Fruit fly (Drosophila melanogaster) whole organism, embryonic: ENCODE measurements around the gene Tom70.

Experiments
- Bgb ChIP-seq: fragments of 200-800 bp; sonication (Bioruptor generic); IDR thresholded peaks from 2 replicates; pipeline ENCODE4 v1.3.6; 2022; ENCODE audit warnings: missing biosample characterization, missing genetic modification characterization; ENCODE audit not compliant: partially characterized antibody
- C15 ChIP-seq: fragments of 200-800 bp; sonication (Bioruptor generic); IDR thresholded peaks from 3 replicates; pipeline ENCODE4 v1.3.6; 2022; ENCODE audit warnings: missing biosample characterization, missing genetic modification characterization
- CG10147 ChIP-seq: fragments of 200-800 bp; sonication (Bioruptor generic); optimal IDR thresholded peaks from 2 replicates; lab custom pipeline; 2019; ENCODE audit warnings: missing biosample characterization, mild to moderate bottlenecking, missing genetic modification characterization, moderate library complexity
- CG10366 ChIP-seq: fragments of 200-800 bp; sonication (Bioruptor generic); IDR thresholded peaks from 2 replicates; pipeline ENCODE4 v1.3.6; 2022; ENCODE audit warnings: missing biosample characterization, missing genetic modification characterization
- CG10979 ChIP-seq: fragments of 200-800 bp; sonication (Bioruptor generic); optimal IDR thresholded peaks from 2 replicates; lab custom pipeline; 2018; ENCODE audit warnings: missing biosample characterization, mild to moderate bottlenecking, missing genetic modification characterization, moderate library complexity
- CG12071 ChIP-seq: fragments of 200-800 bp; sonication (Bioruptor generic); optimal IDR thresholded peaks from 3 replicates; lab custom pipeline; 2018; ENCODE audit warnings: missing biosample characterization, mild to moderate bottlenecking, missing genetic modification characterization
- CG13296 ChIP-seq: fragments of 200-800 bp; sonication (Bioruptor generic); optimal IDR thresholded peaks from 3 replicates; lab custom pipeline; 2018; ENCODE audit warnings: missing biosample characterization, mild to moderate bottlenecking, missing genetic modification characterization
- CG15514 ChIP-seq: fragments of 200-800 bp; sonication (Bioruptor generic); optimal IDR thresholded peaks from 3 replicates; lab custom pipeline; 2017; ENCODE audit warnings: missing biosample characterization, missing genetic modification characterization, mild to moderate bottlenecking, moderate library complexity, missing genetic modification reagents
- CG1603 ChIP-seq: fragments of 200-800 bp; sonication (Bioruptor generic); optimal IDR thresholded peaks from 2 replicates; lab custom pipeline; 2019; ENCODE audit warnings: missing biosample characterization, mild to moderate bottlenecking, missing genetic modification characterization, moderate library complexity
- CG1647 ChIP-seq: fragments of 200-800 bp; sonication (Bioruptor generic); optimal IDR thresholded peaks from 3 replicates; lab custom pipeline; 2016; ENCODE audit warnings: missing biosample characterization, missing genetic modification characterization
- CG17802 ChIP-seq: fragments of 200-800 bp; sonication (Bioruptor generic); optimal IDR thresholded peaks from 2 replicates; lab custom pipeline; 2018; ENCODE audit warnings: missing biosample characterization, mild to moderate bottlenecking, missing genetic modification characterization, moderate library complexity
- CG17829 ChIP-seq: fragments of 200-800 bp; optimal IDR thresholded peaks from 2 replicates; lab custom pipeline; 2019; ENCODE audit warnings: missing biosample characterization, mild to moderate bottlenecking, missing genetic modification characterization, moderate library complexity
- CG1792 ChIP-seq: fragments of 200-800 bp; sonication (Bioruptor generic); optimal IDR thresholded peaks from 2 replicates; lab custom pipeline; 2016; ENCODE audit warnings: missing biosample characterization, missing genetic modification characterization
- CG18619 ChIP-seq: fragments of 200-800 bp; sonication (Bioruptor generic); optimal IDR thresholded peaks from 3 replicates; lab custom pipeline; 2017; ENCODE audit warnings: missing biosample characterization, mild to moderate bottlenecking, missing genetic modification characterization
- CG2120 ChIP-seq: fragments of 200-800 bp; sonication (Bioruptor generic); optimal IDR thresholded peaks from 3 replicates; lab custom pipeline; 2016; ENCODE audit warnings: missing biosample characterization, missing genetic modification characterization
- CG2875 ChIP-seq: fragments of 200-800 bp; sonication (Bioruptor generic); optimal IDR thresholded peaks from 2 replicates; lab custom pipeline; 2017; ENCODE audit warnings: missing biosample characterization, mild to moderate bottlenecking, missing genetic modification characterization, missing genetic modification reagents
- CG2889 ChIP-seq: fragments of 200-800 bp; sonication (Bioruptor generic); IDR thresholded peaks from 3 replicates; pipeline ENCODE4 v1.3.6; 2022; ENCODE audit warnings: missing biosample characterization, missing genetic modification characterization
- CG31441 ChIP-seq: fragments of 200-800 bp; sonication (Bioruptor generic); IDR thresholded peaks from 2 replicates; pipeline ENCODE4 v1.3.6; 2022; ENCODE audit warnings: missing biosample characterization, missing genetic modification characterization
- CG3838 ChIP-seq: fragments of 200-800 bp; sonication (Bioruptor generic); optimal IDR thresholded peaks from 3 replicates; lab custom pipeline; 2016; ENCODE audit warnings: missing biosample characterization, missing genetic modification characterization
- CG3995 ChIP-seq: fragments of 200-800 bp; sonication (Bioruptor generic); optimal IDR thresholded peaks from 3 replicates; lab custom pipeline; 2016; ENCODE audit warnings: missing biosample characterization, missing genetic modification characterization
- CG4820 ChIP-seq: fragments of 200-800 bp; sonication (Bioruptor generic); optimal IDR thresholded peaks from 3 replicates; lab custom pipeline; 2016; ENCODE audit warnings: missing biosample characterization, missing genetic modification characterization
- CG6813 ChIP-seq: fragments of 200-800 bp; sonication (Bioruptor generic); optimal IDR thresholded peaks from 2 replicates; lab custom pipeline; 2017; ENCODE audit warnings: missing biosample characterization, missing genetic modification characterization, mild to moderate bottlenecking, moderate library complexity, missing genetic modification reagents
- CG7839 ChIP-seq: fragments of 200-800 bp; sonication (Bioruptor generic); optimal IDR thresholded peaks from 3 replicates; lab custom pipeline; 2018; ENCODE audit warnings: missing biosample characterization, mild to moderate bottlenecking, missing genetic modification characterization, moderate library complexity
- CrebB ChIP-seq: fragments of 200-800 bp; sonication (Bioruptor generic); optimal IDR thresholded peaks from 3 replicates; lab custom pipeline; 2018; ENCODE audit warnings: missing biosample characterization, mild to moderate bottlenecking, missing genetic modification characterization
- Dfd ChIP-seq, 2 experiments: fragments of >200 bp; optimal IDR thresholded peaks; 2 replicates each; lab custom pipeline; 2017; ENCODE audit warnings: missing biosample characterization in 2 of 2, missing genetic modification characterization in 2 of 2
- Ets65A ChIP-seq: fragments of 200-800 bp; sonication (Bioruptor generic); peaks from one replicate; lab custom pipeline; 2016; ENCODE audit warnings: missing biosample characterization, missing genetic modification characterization
- Hand ChIP-seq: fragments of 200-800 bp; sonication (Bioruptor generic); optimal IDR thresholded peaks from 2 replicates; lab custom pipeline; 2017; ENCODE audit warnings: mild to moderate bottlenecking, missing biosample characterization, missing genetic modification reagents, missing genetic modification characterization
- Hmr ChIP-seq: fragments of 200-800 bp; sonication (Bioruptor generic); optimal IDR thresholded peaks from 3 replicates; lab custom pipeline; 2017; ENCODE audit warnings: mild to moderate bottlenecking, missing biosample characterization, missing genetic modification reagents, missing genetic modification characterization
- Nf-YC ChIP-seq: fragments of 200-800 bp; optimal IDR thresholded peaks from 3 replicates; lab custom pipeline; 2019; ENCODE audit warnings: missing biosample characterization, mild to moderate bottlenecking, missing genetic modification characterization, moderate library complexity
- Xrp1 ChIP-seq: fragments of 200-800 bp; sonication (Bioruptor generic); IDR thresholded peaks from 2 replicates; pipeline ENCODE4 v1.3.6; 2022; ENCODE audit warnings: missing biosample characterization, missing genetic modification characterization
- bigmax ChIP-seq: fragments of 200-800 bp; sonication (Bioruptor generic); optimal IDR thresholded peaks from 2 replicates; lab custom pipeline; 2018; ENCODE audit warnings: missing biosample characterization, mild to moderate bottlenecking, missing genetic modification characterization
- bsh ChIP-seq, 2 experiments: fragments of 200-800 bp; sonication (Bioruptor generic); optimal IDR thresholded peaks; 2 replicates each; lab custom pipeline; 2017 to 2018; ENCODE audit warnings: mild to moderate bottlenecking in 2 of 2, missing biosample characterization in 2 of 2, missing genetic modification characterization in 2 of 2, moderate library complexity in 1 of 2
- cas ChIP-seq: fragments of 200-800 bp; sonication (Bioruptor generic); IDR thresholded peaks from 2 replicates; pipeline ENCODE4 v1.3.6; 2022; ENCODE audit warnings: missing biosample characterization, missing genetic modification characterization
- dm ChIP-seq: fragments of 200-800 bp; sonication (Bioruptor generic); optimal IDR thresholded peaks from 3 replicates; lab custom pipeline; 2016; ENCODE audit warnings: missing biosample characterization, missing genetic modification characterization
- dysf ChIP-seq: fragments of 200-800 bp; sonication (Bioruptor generic); IDR thresholded peaks from 3 replicates; pipeline ENCODE4 v1.3.6; 2022; ENCODE audit warnings: missing biosample characterization, missing genetic modification characterization
- exex ChIP-seq: fragments of 200-800 bp; sonication (Bioruptor generic); optimal IDR thresholded peaks from 4 replicates; lab custom pipeline; 2018; ENCODE audit warnings: missing biosample characterization, mild to moderate bottlenecking, missing genetic modification characterization, moderate library complexity
- grau ChIP-seq: fragments of 200-800 bp; optimal IDR thresholded peaks from 3 replicates; lab custom pipeline; 2019; ENCODE audit warnings: missing biosample characterization, mild to moderate bottlenecking, missing genetic modification characterization, moderate library complexity
- gro ChIP-seq: fragments of 200-800 bp; sonication (Bioruptor generic); optimal IDR thresholded peaks from 2 replicates; lab custom pipeline; 2016; ENCODE audit warnings: missing biosample characterization, missing genetic modification characterization
- ind ChIP-seq: fragments of 200-800 bp; sonication (Bioruptor generic); optimal IDR thresholded peaks from 3 replicates; lab custom pipeline; 2016; ENCODE audit warnings: missing biosample characterization, missing genetic modification characterization
- jumu ChIP-seq: fragments of 200-800 bp; sonication (Bioruptor generic); optimal IDR thresholded peaks from 3 replicates; lab custom pipeline; 2016; ENCODE audit warnings: missing biosample characterization, missing genetic modification characterization
- kah ChIP-seq: fragments of 200-800 bp; sonication (Bioruptor generic); optimal IDR thresholded peaks from 2 replicates; lab custom pipeline; 2018; ENCODE audit warnings: missing biosample characterization, mild to moderate bottlenecking, missing genetic modification characterization
- kay ChIP-seq: fragments of 200-800 bp; sonication (Bioruptor generic); optimal IDR thresholded peaks from 2 replicates; lab custom pipeline; 2016; ENCODE audit warnings: missing biosample characterization, missing genetic modification characterization
- lab ChIP-seq: fragments of 200-800 bp; sonication (Bioruptor generic); optimal IDR thresholded peaks from 3 replicates; lab custom pipeline; 2017; ENCODE audit warnings: missing biosample characterization, missing genetic modification characterization, mild to moderate bottlenecking, moderate library complexity, missing genetic modification reagents
- luna ChIP-seq: fragments of 200-800 bp; sonication (Bioruptor generic); optimal IDR thresholded peaks from 2 replicates; lab custom pipeline; 2016; ENCODE audit warnings: missing biosample characterization, missing genetic modification characterization
- nom ChIP-seq: fragments of 200-800 bp; sonication (Bioruptor generic); optimal IDR thresholded peaks from 2 replicates; lab custom pipeline; 2017; ENCODE audit warnings: missing biosample characterization, missing genetic modification characterization, mild to moderate bottlenecking, moderate library complexity, missing genetic modification reagents
- pan ChIP-seq, 4 experiments: fragments of >200 bp in 3 of 4; fragments of 200-800 bp in 1 of 4; sonication (Bioruptor generic) in 1 of 4; optimal IDR thresholded peaks in 3 of 4; IDR thresholded peaks in 1 of 4; 2 replicates each; pipeline versions ENCODE4 v1.3.6 to Lab custom; 2017 to 2022; ENCODE audit warnings: missing biosample characterization in 2 of 4, missing genetic modification characterization in 2 of 4, mixed read lengths in 1 of 4
- tin ChIP-seq: fragments of 200-800 bp; sonication (Bioruptor generic); optimal IDR thresholded peaks from 3 replicates; lab custom pipeline; 2016; ENCODE audit warnings: missing biosample characterization, missing genetic modification characterization
- unpg ChIP-seq: fragments of 200-800 bp; sonication (Bioruptor generic); optimal IDR thresholded peaks from 3 replicates; lab custom pipeline; 2018; ENCODE audit warnings: missing biosample characterization, mild to moderate bottlenecking, missing genetic modification characterization, moderate library complexity
- vnd ChIP-seq: fragments of 200-800 bp; sonication (Bioruptor generic); IDR thresholded peaks from 3 replicates; pipeline ENCODE4 v1.3.6; 2022; ENCODE audit warnings: missing biosample characterization, missing genetic modification characterization; ENCODE audit not compliant: partially characterized antibody
- vvl ChIP-seq: fragments of 200-800 bp; sonication (Bioruptor generic); IDR thresholded peaks from 2 replicates; pipeline ENCODE4 v1.3.6; 2022; ENCODE audit warnings: missing biosample characterization, missing genetic modification characterization

Tom70 gene

DNA sequence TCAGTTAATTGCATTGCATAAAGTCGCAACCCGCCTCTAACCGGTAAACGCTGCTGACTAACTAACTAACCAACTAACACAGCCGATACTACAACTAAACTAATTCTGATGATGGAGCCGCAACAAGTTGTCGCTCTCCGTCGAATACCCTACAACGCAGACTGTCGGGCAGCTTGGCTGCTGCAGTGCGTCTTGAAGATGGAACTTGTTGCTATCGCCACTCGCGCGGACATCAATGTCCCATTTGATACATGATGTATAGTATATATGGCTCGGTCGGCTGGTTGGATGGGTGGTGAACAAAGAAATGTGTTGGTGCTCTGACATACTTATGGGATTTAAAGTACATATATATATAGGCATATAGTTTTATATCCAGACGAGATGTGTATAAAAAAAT lies 12.8 kb downstream of the Tom70 start (continued):
- TF ChIP-seq Ets65A (GFP tag; lab: Kevin White, UChicago) (peak; percentile 70), CG17802 (no peak), CG3995 (GFP tag; lab: Kevin White, UChicago) (no peak), gro (GFP tag; lab: Kevin White, UChicago) (no peak), CG12071 (peak; percentile 43), dm (GFP tag; lab: Kevin White, UChicago) (no peak), C15 (GFP tag; lab: Robert Waterston, UW) (no peak), CG4820 (GFP tag; lab: Kevin White, UChicago) (no peak), unpg (GFP tag; lab: Kevin White, UChicago) (peak; percentile 8), bsh (GFP tag; optimal IDR thresholded peaks at IDR 0.05; lab: Kevin White, UChicago) (peak in 1 of 2 experiments; percentile 26), grau (tag; lab: Kevin White, UChicago) (peak; percentile 22), CG10366 (no peak), kah (peak; percentile 64), bigmax (no peak), CG1792 (GFP tag; lab: Kevin White, UChicago) (no peak), CG2120 (GFP tag; lab: Kevin White, UChicago) (peak; percentile 7), CG17829 (tag; lab: Kevin White, UChicago) (no peak), CG31441 (GFP tag; lab: Robert Waterston, UW) (0 out of 2 replicates have a peak, but pooled peaks have one; percentile 18), nom (GFP tag; lab: Kevin White, UChicago) (peak; percentile 46), CG7839 (peak; percentile 20), CG6813 (no peak), Xrp1 (GFP tag; lab: Robert Waterston, UW) (no peak), dysf (GFP tag; lab: Robert Waterston, UW) (no peak), Hmr (GFP tag; lab: Kevin White, UChicago) (peak; percentile 13), CG10979 (tag; lab: Kevin White, UChicago) (no peak), CrebB (peak; percentile 3), CG13296 (GFP tag; lab: Kevin White, UChicago) (peak; percentile 24), Dfd (GFP tag; optimal IDR thresholded peaks at IDR 0.05; lab: Kevin White, UChicago) (no peak), kay (no peak), Bgb (0 out of 2 replicates have a peak, but pooled peaks have one; percentile 16), CG15514 (GFP tag; lab: Kevin White, UChicago) (peak; percentile 15), CG3838 (GFP tag; lab: Kevin White, UChicago) (no peak), tin (GFP tag; lab: Kevin White, UChicago) (no peak), CG2875 (GFP tag; lab: Kevin White, UChicago) (no peak), CG2889 (no peak), cas (GFP tag; lab: Robert Waterston, UW) (no peak), vvl (peak; percentile 10; the same call in 1 of the 2 replicates), vnd (GFP tag; lab: Robert Waterston, UW) (no peak), CG18619 (GFP tag; lab: Kevin White, UChicago) (no peak), pan (optimal IDR thresholded peaks at IDR 0.05; lab: Kevin White, UChicago) (no peak), pan (GFP tag; optimal IDR thresholded peaks at IDR 0.05 in 1 of 2, IDR thresholded peaks at IDR 0.05 in 1 of 2) (peak in 1 of 2 experiments; percentile 49), luna (GFP tag; lab: Kevin White, UChicago) (no peak), CG1647 (no peak), CG10147 (GFP tag; lab: Kevin White, UChicago) (no peak), exex (tag; lab: Kevin White, UChicago) (no peak), ind (GFP tag; lab: Kevin White, UChicago) (peak; percentile 0), lab (GFP tag; lab: Kevin White, UChicago) (peak; percentile 51), CG1603 (tag; lab: Kevin White, UChicago) (peak; percentile 17), Nf-YC (tag; lab: Kevin White, UChicago) (peak; percentile 5), jumu (GFP tag; lab: Kevin White, UChicago) (no peak), Hand (no peak)
